Worm (Caenorhabditis elegans): ENCODE measurements around the gene clec-88.

clec-88 gene

ce11 chrII:6403233-6403632 lies 37.7 kb downstream of the clec-88 start, which contains the start of gene T25D10.1:
TSS of gene T25D10.1 (plus strand) at chrII:6403401.
- TF ChIP-seq ctbp-1 (GFP tag; IDR thresholded peaks at IDR 0.05) (no peak), madf-5 (GFP tag; IDR thresholded peaks at IDR 0.05) (no peak), D1046.2 (GFP tag; IDR thresholded peaks at IDR 0.05) (no peak), nhr-77 (tag; optimal IDR thresholded peaks at IDR 0.05) (no peak), F26F4.8 (GFP tag; conservative IDR thresholded peaks at IDR 0.05) (no peak), rbr-2 (tag; optimal IDR thresholded peaks at IDR 0.05) (no peak), daf-16 (GFP tag; optimal IDR thresholded peaks at IDR 0.05) (no peak), daf-16 (tag; optimal IDR thresholded peaks at IDR 0.05) (peak; percentile 53), tra-1 (GFP tag; IDR thresholded peaks at IDR 0.05) (no peak), T26A8.4 (GFP tag; IDR thresholded peaks at IDR 0.05) (no peak), hlh-11 (tag; optimal IDR thresholded peaks at IDR 0.05) (no peak), pqm-1 (tag; optimal IDR thresholded peaks at IDR 0.05) (peak; percentile 34), dmd-9 (GFP tag; IDR thresholded peaks at IDR 0.05) (no peak), mep-1 (tag; optimal IDR thresholded peaks at IDR 0.05) (peak; percentile 21), mxl-3 (GFP tag; optimal IDR thresholded peaks at IDR 0.05) (no peak), mes-2 (tag; optimal IDR thresholded peaks at IDR 0.05; ENCODE audit: poor library complexity, severe bottlenecking) (no peak)

DNA sequence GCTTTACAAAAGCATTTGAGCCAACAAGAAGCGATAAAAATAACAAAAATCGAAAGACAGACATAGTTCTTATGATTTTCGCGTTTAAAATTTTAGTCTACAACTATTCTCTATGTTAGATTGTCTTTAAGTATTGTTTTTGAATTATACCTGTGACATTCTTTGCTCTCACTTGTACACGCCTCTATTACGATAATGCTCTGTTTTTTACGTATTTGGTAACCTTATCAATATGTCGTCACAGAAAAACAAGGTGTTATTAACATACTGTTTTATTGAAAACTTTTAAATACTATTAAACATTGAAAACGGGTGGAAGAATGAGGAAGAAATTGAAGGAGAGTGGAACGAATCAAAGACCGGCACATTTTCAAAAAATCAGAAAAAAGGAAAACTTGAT lies 41.8 kb downstream of the clec-88 start, which contains the start of gene spp-11:
TSS of gene spp-11 (minus strand) at position 101 of the 400 bp plus-strand sequence.
- TF ChIP-seq daf-16 (GFP tag; optimal IDR thresholded peaks at IDR 0.05) (no peak), daf-16 (tag; optimal IDR thresholded peaks at IDR 0.05) (peak; percentile 43), ama-1 (optimal IDR thresholded peaks at IDR 0.05) (no peak)

DNA sequence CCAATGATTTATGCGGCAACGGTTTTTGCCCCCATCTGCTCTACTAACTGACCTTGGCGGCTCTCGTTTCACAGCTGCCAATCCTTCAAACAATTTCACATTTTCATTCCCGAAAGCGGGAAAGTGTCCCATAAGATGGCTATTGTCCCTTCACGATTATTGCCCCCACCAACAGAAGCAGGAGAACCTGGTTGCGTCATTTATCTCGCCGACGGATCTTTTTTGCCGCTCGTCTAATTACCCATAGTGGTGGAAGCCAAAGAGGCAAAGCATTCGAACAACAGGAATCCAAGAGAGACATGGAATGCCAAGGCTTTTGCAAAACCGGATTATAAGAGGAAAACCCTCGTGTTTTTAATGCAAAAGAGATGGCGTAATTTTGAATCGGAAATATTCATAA lies 43.6 kb downstream of the clec-88 start:
- TF ChIP-seq ces-1 (GFP tag; optimal IDR thresholded peaks at IDR 0.05) = no peak
- no peak for TF ChIP-seq set-16 (GFP tag; IDR thresholded peaks at IDR 0.05)
- no peak for TF ChIP-seq madf-5 (GFP tag; IDR thresholded peaks at IDR 0.05)
- no peak for TF ChIP-seq mep-1 (tag; optimal IDR thresholded peaks at IDR 0.05)
- TF ChIP-seq egl-43 (GFP tag; IDR thresholded peaks at IDR 0.05) = no peak
- TF ChIP-seq spr-1 (tag; optimal IDR thresholded peaks at IDR 0.05) = no peak
- TF ChIP-seq gei-8 (GFP tag; optimal IDR thresholded peaks at IDR 0.05) = no peak
- TF ChIP-seq tag-97 (GFP tag; IDR thresholded peaks at IDR 0.05) = no peak
- TF ChIP-seq spr-3 (GFP tag; optimal IDR thresholded peaks at IDR 0.05) = no peak
- no peak for TF ChIP-seq D1046.2 (GFP tag; IDR thresholded peaks at IDR 0.05)
- TF ChIP-seq lsy-2 (tag; optimal IDR thresholded peaks at IDR 0.05) = no peak
- TF ChIP-seq pha-4 (GFP tag; IDR thresholded peaks at IDR 0.05) = no peak
- no peak for TF ChIP-seq pha-4 (tag; optimal IDR thresholded peaks at IDR 0.05)
- TF ChIP-seq nhr-28 (tag; optimal IDR thresholded peaks at IDR 0.05) = no peak
- no peak for TF ChIP-seq mdt-29 (GFP tag; IDR thresholded peaks at IDR 0.05)
- no peak for TF ChIP-seq daf-19 (GFP tag; conservative IDR thresholded peaks at IDR 0.05)

DNA sequence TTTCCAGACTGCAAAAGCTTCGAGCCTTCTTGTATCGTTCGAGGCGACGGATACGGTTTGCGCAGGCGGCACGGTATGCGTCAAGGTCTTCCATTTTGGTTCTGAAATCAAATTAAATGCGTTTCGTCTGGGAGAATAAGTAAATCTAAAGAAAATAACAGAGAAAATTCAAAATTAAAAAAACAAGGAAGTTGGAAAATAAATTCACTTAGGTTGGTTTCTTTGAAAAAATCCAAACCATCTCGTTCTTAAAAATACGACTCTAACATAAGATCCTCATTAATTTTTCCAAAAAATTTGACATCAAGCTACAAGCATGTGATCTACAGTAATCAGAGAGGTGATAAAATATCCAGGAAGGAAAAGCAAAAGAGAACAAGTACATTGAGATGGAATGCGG lies 44.7 kb downstream of the clec-88 start, which contains the start of gene T25D10.4:
TSS of gene T25D10.4 (minus strand) at position 101 of the 400 bp plus-strand sequence.
- peak in 1 of 2 experiments; percentile 31 for TF ChIP-seq unc-62 (GFP tag; optimal IDR thresholded peaks at IDR 0.05 in 1 of 2)
- TF ChIP-seq unc-62 (tag; optimal IDR thresholded peaks at IDR 0.05) = no peak
- no peak for TF ChIP-seq nhr-11 (tag; optimal IDR thresholded peaks at IDR 0.05)

- TF ChIP-seq aha-1 (tag) (peak; percentile 94), mxl-3 (GFP tag; optimal IDR thresholded peaks at IDR 0.05) (peak; percentile 36), rbr-2 (tag; optimal IDR thresholded peaks at IDR 0.05) (no peak), unc-62 (GFP tag; optimal IDR thresholded peaks at IDR 0.05 in 1 of 2) (peak in 1 of 2 experiments; percentile 83), unc-62 (tag; optimal IDR thresholded peaks at IDR 0.05) (no peak)
Measured at ce11 chrII:6411660-6412451, 46.3 kb downstream of the clec-88 start.
